Worm (Caenorhabditis elegans) whole organism, L3 larva: ENCODE data around the gene dpyd-1.

Experiments
- aly-2 ChIP-seq: fragments of 150-350 bp; optimal IDR thresholded peaks from 2 replicates; lab custom pipeline; 2014; ENCODE audit warnings: missing biosample characterization, missing genetic modification characterization
- ceh-82 ChIP-seq: fragments of 150-350 bp; optimal IDR thresholded peaks from 2 replicates; lab custom pipeline; 2014; ENCODE audit warnings: missing biosample characterization, missing genetic modification characterization
- daf-12 ChIP-seq: fragments of 150-350 bp; optimal IDR thresholded peaks from 2 replicates; lab custom pipeline; 2014; ENCODE audit warnings: missing biosample characterization, missing genetic modification reagents, missing genetic modification characterization
- fkh-10 ChIP-seq: sonication (generic microtip); optimal IDR thresholded peaks from 2 replicates; lab custom pipeline; 2017; ENCODE audit warnings: missing biosample characterization, missing genetic modification reagents, missing genetic modification characterization
- lin-15B ChIP-seq: fragments of 150-350 bp; optimal IDR thresholded peaks from 2 replicates; lab custom pipeline; 2014; ENCODE audit warnings: missing biosample characterization, missing genetic modification characterization
- nhr-12 ChIP-seq: fragments of 150-350 bp; optimal IDR thresholded peaks from 2 replicates; lab custom pipeline; 2014; ENCODE audit warnings: missing biosample characterization, missing genetic modification characterization
- nhr-237 ChIP-seq: fragments of 150-350 bp; optimal IDR thresholded peaks from 2 replicates; lab custom pipeline; 2014; ENCODE audit warnings: missing biosample characterization, missing genetic modification characterization
- nhr-76 ChIP-seq: fragments of 150-350 bp; sonication (generic microtip); optimal IDR thresholded peaks from 5 replicates; lab custom pipeline; 2014; ENCODE audit warnings: missing biosample characterization, missing genetic modification characterization
- pha-4 ChIP-seq: fragments of 150-350 bp; optimal IDR thresholded peaks from 2 replicates; lab custom pipeline; 2014; ENCODE audit warnings: missing biosample characterization, missing genetic modification reagents, missing genetic modification characterization
- skn-1 ChIP-seq: fragments of 150-350 bp; optimal IDR thresholded peaks from 2 replicates; lab custom pipeline; 2014; ENCODE audit warnings: missing biosample characterization, missing genetic modification characterization
- ztf-4 ChIP-seq: fragments of 150-350 bp; optimal IDR thresholded peaks from 2 replicates; lab custom pipeline; 2014; ENCODE audit warnings: missing biosample characterization, missing genetic modification characterization

ce11 chrX:5476357-5476756 is 8.7 kb downstream of the dpyd-1 start:
- TF ChIP-seq nhr-12 (tag; lab: Kevin White, UChicago) (no peak), nhr-76 (tag; lab: Kevin White, UChicago) (no peak), nhr-237 (tag; lab: Kevin White, UChicago) (no peak), ceh-82 (no peak), aly-2 (tag; lab: Kevin White, UChicago) (no peak), pha-4 (no peak), skn-1 (tag; lab: Kevin White, UChicago) (no peak), lin-15B (tag; lab: Kevin White, UChicago) (no peak), daf-12 (no peak), fkh-10 (GFP tag; lab: Kevin White, UChicago) (no peak), ztf-4 (tag; lab: Kevin White, UChicago) (no peak)
